Worm (Caenorhabditis elegans): ENCODE measurements around the gene rps-29.

ce11 chrIII:819313-819712 lies 25.2 kb downstream of the rps-29 start:
- TF ChIP-seq Y95B8A.8 (GFP tag; IDR thresholded peaks at IDR 0.05) = no peak
- TF ChIP-seq madf-8 (GFP tag; conservative IDR thresholded peaks at IDR 0.05) = no peak
- TF ChIP-seq athp-1 (tag; optimal IDR thresholded peaks at IDR 0.05) = no peak
- TF ChIP-seq T26A5.8 (tag; optimal IDR thresholded peaks at IDR 0.05) = no peak
- TF ChIP-seq unc-62 (GFP tag; optimal IDR thresholded peaks at IDR 0.05) = no peak
- no peak for TF ChIP-seq egl-44 (GFP tag; IDR thresholded peaks at IDR 0.05)
- no peak for TF ChIP-seq C06A6.2 (GFP tag; conservative IDR thresholded peaks at IDR 0.05)
- no peak for TF ChIP-seq nhr-27 (tag; optimal IDR thresholded peaks at IDR 0.05)
- no peak for TF ChIP-seq chd-7 (tag; optimal IDR thresholded peaks at IDR 0.05)
- no peak for TF ChIP-seq fkh-3 (tag; optimal IDR thresholded peaks at IDR 0.05)
- TF ChIP-seq mxl-1 (tag; optimal IDR thresholded peaks at IDR 0.05) = no peak

Data from whole organism, young adult.